Worm (Caenorhabditis elegans) whole organism, late embryonic: Measurements from ENCODE around the gene nas-13.

Source experiments
- ceh-18 ChIP-seq: sonication (generic microtip); optimal IDR thresholded peaks from 2 replicates; lab custom pipeline; 2016; ENCODE audit warnings: missing genetic modification characterization, missing compliant biosample characterization
- ceh-6 ChIP-seq: fragments of 200-800 bp; sonication (Bioruptor generic); optimal IDR thresholded peaks from 2 replicates; lab custom pipeline; 2018; ENCODE audit warnings: mild to moderate bottlenecking, missing genetic modification characterization, missing compliant biosample characterization
- che-1 ChIP-seq: sonication (generic microtip); optimal IDR thresholded peaks from 2 replicates; lab custom pipeline; 2016; ENCODE audit warnings: mild to moderate bottlenecking, missing genetic modification characterization, missing compliant biosample characterization
- dve-1 ChIP-seq: sonication (generic microtip); optimal IDR thresholded peaks from 2 replicates; lab custom pipeline; 2017; ENCODE audit warnings: antibody characterized with exemption, mild to moderate bottlenecking, missing genetic modification characterization, missing compliant biosample characterization
- unc-55 ChIP-seq: sonication (generic microtip); optimal IDR thresholded peaks from 2 replicates; lab custom pipeline; 2017; ENCODE audit warnings: missing biosample characterization, missing genetic modification reagents, missing genetic modification characterization

- TF ChIP-seq ceh-18 = no peak
- TF ChIP-seq unc-55 = no peak
- no peak for TF ChIP-seq dve-1 (tag; lab: Kevin White, UChicago)
- TF ChIP-seq ceh-6 (GFP tag; lab: Kevin White, UChicago) = no peak
- no peak for TF ChIP-seq che-1
Measured at ce11 chrX:15389853-15390252, 38.2 kb downstream of the nas-13 start.
